Worm (Caenorhabditis elegans) whole organism, L2 larva: ENCODE measurements around the gene tag-123.

Experiments
- C34F6.9 ChIP-seq: fragments of 150-350 bp; optimal IDR thresholded peaks from 2 replicates; lab custom pipeline; 2014; ENCODE audit warnings: missing biosample characterization, missing genetic modification characterization
- F13H6.1 ChIP-seq: sonication (generic microtip); optimal IDR thresholded peaks from 2 replicates; lab custom pipeline; 2016; ENCODE audit warnings: missing genetic modification characterization, missing compliant biosample characterization
- ZK546.5 ChIP-seq: sonication (generic microtip); optimal IDR thresholded peaks from 2 replicates; lab custom pipeline; 2017; ENCODE audit warnings: missing biosample characterization, missing genetic modification characterization
- ceh-16 ChIP-seq: fragments of 150-350 bp; optimal IDR thresholded peaks from 2 replicates; lab custom pipeline; 2014; ENCODE audit warnings: missing biosample characterization, missing genetic modification characterization
- egl-27 ChIP-seq: sonication (generic microtip); optimal IDR thresholded peaks from 3 replicates; lab custom pipeline; 2017; ENCODE audit warnings: missing biosample characterization, missing genetic modification reagents, missing genetic modification characterization
- elt-1 ChIP-seq: fragments of 150-350 bp; optimal IDR thresholded peaks from 2 replicates; lab custom pipeline; 2014; ENCODE audit warnings: missing biosample characterization, missing genetic modification characterization
- elt-3 ChIP-seq: sonication (generic microtip); optimal IDR thresholded peaks from 2 replicates; lab custom pipeline; 2017; ENCODE audit warnings: missing biosample characterization, missing genetic modification characterization
- gmeb-1 ChIP-seq: fragments of 150-350 bp; optimal IDR thresholded peaks from 2 replicates; lab custom pipeline; 2014; ENCODE audit warnings: missing biosample characterization, missing genetic modification characterization
- lin-39 ChIP-seq: fragments of 150-350 bp; optimal IDR thresholded peaks from 2 replicates; lab custom pipeline; 2014; ENCODE audit warnings: missing biosample characterization, missing genetic modification reagents, missing genetic modification characterization
- lsy-2 ChIP-seq, 2 experiments: fragments of 150-350 bp in 1 of 2; sonication (generic microtip) in 1 of 2; optimal IDR thresholded peaks; 2 replicates each; lab custom pipeline; 2014 to 2017; ENCODE audit warnings: missing biosample characterization in 2 of 2, missing genetic modification characterization in 2 of 2
- mab-5 ChIP-seq: fragments of 150-350 bp; optimal IDR thresholded peaks from 2 replicates; lab custom pipeline; 2014; ENCODE audit warnings: missing biosample characterization, missing genetic modification characterization
- mdl-1 ChIP-seq, 2 experiments: fragments of 150-350 bp in 1 of 2; sonication (generic microtip) in 1 of 2; optimal IDR thresholded peaks; 2 replicates each; lab custom pipeline; 2017; ENCODE audit warnings: missing biosample characterization in 2 of 2, missing genetic modification characterization in 2 of 2
- nhr-10 ChIP-seq: sonication (generic microtip); optimal IDR thresholded peaks from 2 replicates; lab custom pipeline; 2017; ENCODE audit warnings: missing biosample characterization, missing genetic modification characterization
- nhr-12 ChIP-seq: fragments of 150-350 bp; optimal IDR thresholded peaks from 2 replicates; lab custom pipeline; 2014; ENCODE audit warnings: missing biosample characterization, missing genetic modification characterization
- nhr-129 ChIP-seq: fragments of 150-350 bp; optimal IDR thresholded peaks from 2 replicates; lab custom pipeline; 2014; ENCODE audit warnings: missing biosample characterization, missing genetic modification characterization
- nhr-23 ChIP-seq: fragments of 150-350 bp; optimal IDR thresholded peaks from 2 replicates; lab custom pipeline; 2014; ENCODE audit warnings: missing biosample characterization, missing genetic modification reagents, missing genetic modification characterization
- nhr-25 ChIP-seq: fragments of 150-350 bp; sonication (generic microtip); optimal IDR thresholded peaks from 3 replicates; lab custom pipeline; 2014; ENCODE audit warnings: missing biosample characterization, missing genetic modification characterization
- sem-4 ChIP-seq: fragments of 150-350 bp; optimal IDR thresholded peaks from 2 replicates; lab custom pipeline; 2014; ENCODE audit warnings: missing biosample characterization, missing genetic modification reagents, missing genetic modification characterization
- snpc-4 ChIP-seq: fragments of 150-350 bp; optimal IDR thresholded peaks from 2 replicates; lab custom pipeline; 2014; ENCODE audit warnings: missing biosample characterization, missing genetic modification characterization
- unc-39 ChIP-seq: fragments of 150-350 bp; optimal IDR thresholded peaks from 2 replicates; lab custom pipeline; 2014; ENCODE audit warnings: missing biosample characterization, missing genetic modification characterization
- unc-62 ChIP-seq: fragments of 150-350 bp; optimal IDR thresholded peaks from 2 replicates; lab custom pipeline; 2014; ENCODE audit warnings: missing biosample characterization, missing genetic modification reagents, missing genetic modification characterization
- zag-1 ChIP-seq: fragments of 150-350 bp; optimal IDR thresholded peaks from 2 replicates; lab custom pipeline; 2014; ENCODE audit warnings: missing biosample characterization, missing genetic modification characterization
- ztf-1 ChIP-seq: fragments of 200-800 bp; sonication (Bioruptor generic); conservative IDR thresholded peaks from 2 replicates; pipeline ENCODE4 v1.3.6; 2022; ENCODE audit warnings: missing genetic modification characterization, missing compliant biosample characterization
- ztf-11 ChIP-seq: sonication (generic microtip); optimal IDR thresholded peaks from 2 replicates; lab custom pipeline; 2017; ENCODE audit warnings: missing biosample characterization, missing genetic modification characterization
- ztf-4 ChIP-seq: fragments of 150-350 bp; optimal IDR thresholded peaks from 2 replicates; lab custom pipeline; 2014; ENCODE audit warnings: missing biosample characterization, missing genetic modification characterization

Gene tag-123

DNA sequence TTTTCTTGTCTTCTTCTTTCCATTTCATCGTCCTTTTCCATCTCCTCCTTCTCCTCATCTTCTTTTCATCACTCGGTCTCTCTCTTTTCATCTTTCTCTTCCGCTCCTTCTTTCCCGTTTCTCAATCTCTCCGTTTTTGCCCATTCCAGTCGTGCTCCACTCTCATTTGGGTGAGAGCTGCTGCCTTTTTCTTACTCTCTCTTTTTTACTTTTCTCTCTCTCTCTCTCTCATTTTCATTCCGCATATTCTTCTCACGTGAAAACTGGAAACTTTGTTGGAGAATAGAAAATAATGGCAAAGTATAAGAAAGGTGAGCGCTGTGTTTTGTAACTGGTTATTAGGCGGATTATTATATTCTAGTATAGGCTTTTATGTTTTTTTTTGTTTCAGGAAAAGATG lies 43.5 kb downstream of the tag-123 start, which contains the start of gene tbc-18 (continued):
- no peak for TF ChIP-seq ceh-16 (tag; lab: Kevin White, UChicago)
- TF ChIP-seq gmeb-1 (tag; lab: Kevin White, UChicago), result no peak
- TF ChIP-seq lsy-2 (tag; optimal IDR thresholded peaks at IDR 0.05; lab: Kevin White, UChicago), result peak in 1 of 2 experiments; percentile 49
- TF ChIP-seq nhr-12 (tag; lab: Kevin White, UChicago), result no peak
- TF ChIP-seq elt-3 (tag; lab: Kevin White, UChicago), result no peak
- no peak for TF ChIP-seq nhr-23 (tag; lab: Kevin White, UChicago)
- no peak for TF ChIP-seq egl-27 (tag; lab: Kevin White, UChicago)
- peak; percentile 64 for TF ChIP-seq zag-1 (tag; lab: Kevin White, UChicago)
- peak in 1 of 2 experiments; percentile 48 for TF ChIP-seq mdl-1 (tag; optimal IDR thresholded peaks at IDR 0.05; lab: Kevin White, UChicago)
- peak; percentile 73 for TF ChIP-seq C34F6.9
- TF ChIP-seq snpc-4 (tag; lab: Kevin White, UChicago), result no peak
- TF ChIP-seq ztf-11, result no peak
- peak; percentile 60 for TF ChIP-seq F13H6.1 (tag; lab: Kevin White, UChicago)
- TF ChIP-seq ztf-1 (GFP tag; lab: Robert Waterston, UW), result no peak
- TF ChIP-seq unc-62 (GFP tag; lab: Kevin White, UChicago), result no peak
- TF ChIP-seq ZK546.5 (tag; lab: Kevin White, UChicago), result no peak

DNA sequence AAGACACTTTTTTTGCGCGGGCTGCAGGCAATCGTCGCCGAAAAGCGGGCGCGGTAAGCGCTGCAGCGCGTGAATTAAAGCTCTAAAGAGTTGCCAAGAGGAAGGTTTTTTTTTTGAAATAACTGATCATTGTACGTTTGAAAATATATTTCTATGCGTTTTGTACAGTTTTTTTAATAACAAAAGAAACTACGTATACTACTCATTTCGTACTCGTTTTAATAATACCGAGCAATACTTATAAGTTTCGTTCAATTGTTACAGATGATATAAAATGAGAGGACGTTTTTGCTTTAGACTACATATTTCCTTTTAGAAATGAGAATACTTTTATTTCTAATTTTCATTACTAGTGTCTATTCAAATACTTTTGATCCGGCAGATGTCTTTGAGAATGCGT lies 49.9 kb downstream of the tag-123 start, which contains the start of gene nep-15:
nep-15 (plus strand) TSS at position 301 of the 400 bp plus-strand sequence.
- no peak for TF ChIP-seq lin-39 (tag; lab: Kevin White, UChicago)
- TF ChIP-seq gmeb-1 (tag; lab: Kevin White, UChicago), result no peak
- no peak for TF ChIP-seq nhr-129
- no peak for TF ChIP-seq nhr-25
- no peak for TF ChIP-seq unc-39 (tag; lab: Kevin White, UChicago)
- TF ChIP-seq elt-1, result no peak
- TF ChIP-seq C34F6.9, result no peak
- no peak for TF ChIP-seq sem-4 (tag; lab: Kevin White, UChicago)
- TF ChIP-seq ztf-4 (tag; lab: Kevin White, UChicago), result no peak
- no peak for TF ChIP-seq zag-1 (tag; lab: Kevin White, UChicago)
- TF ChIP-seq mab-5, result no peak
- no peak for TF ChIP-seq nhr-10 (tag; lab: Kevin White, UChicago)
- TF ChIP-seq, all 48 proteins: peak for 0
